Worm (Caenorhabditis elegans) whole organism, L3 larva: ENCODE results near the gene F14F8.8.

Source experiments
- ama-1 ChIP-seq: fragments of 150-350 bp; optimal IDR thresholded peaks from 2 replicates; lab custom pipeline; 2018
- elt-2 ChIP-seq: sonication (generic microtip); optimal IDR thresholded peaks from 2 replicates; lab custom pipeline; 2016; ENCODE audit warnings: missing genetic modification reagents, mild to moderate bottlenecking, missing genetic modification characterization, missing compliant biosample characterization
- elt-3 ChIP-seq, 3 experiments: fragments of 150-350 bp in 1 of 3; sonication (generic microtip) in 2 of 3; optimal IDR thresholded peaks; 2 replicates in 2 of 3; 4 replicates in 1 of 3; lab custom pipeline; 2014 to 2017; ENCODE audit warnings: missing biosample characterization in 3 of 3, missing genetic modification characterization in 3 of 3
- fkh-10 ChIP-seq: sonication (generic microtip); optimal IDR thresholded peaks from 2 replicates; lab custom pipeline; 2017; ENCODE audit warnings: missing biosample characterization, missing genetic modification reagents, missing genetic modification characterization
- nhr-12 ChIP-seq: fragments of 150-350 bp; optimal IDR thresholded peaks from 2 replicates; lab custom pipeline; 2014; ENCODE audit warnings: missing biosample characterization, missing genetic modification characterization
- nhr-43 ChIP-seq: sonication (generic microtip); optimal IDR thresholded peaks from 2 replicates; lab custom pipeline; 2016; ENCODE audit warnings: mild to moderate bottlenecking, missing genetic modification characterization, missing compliant biosample characterization; ENCODE audit not compliant: poor library complexity, severe bottlenecking
- pqm-1 ChIP-seq: fragments of 150-350 bp; optimal IDR thresholded peaks from 2 replicates; lab custom pipeline; 2017; ENCODE audit warnings: missing biosample characterization, missing genetic modification characterization, inconsistent platforms
- snpc-4 ChIP-seq: fragments of 150-350 bp; optimal IDR thresholded peaks from 2 replicates; lab custom pipeline; 2014; ENCODE audit warnings: missing biosample characterization, missing genetic modification characterization
- tbx-2 ChIP-seq: sonication (generic microtip); optimal IDR thresholded peaks from 2 replicates; lab custom pipeline; 2016; ENCODE audit warnings: mild to moderate bottlenecking, missing genetic modification characterization, missing compliant biosample characterization
- unc-39 ChIP-seq: sonication (generic microtip); optimal IDR thresholded peaks from 4 replicates; lab custom pipeline; 2017; ENCODE audit warnings: missing biosample characterization, missing genetic modification characterization
- unc-62 ChIP-seq: fragments of 150-350 bp; sonication (generic microtip); optimal IDR thresholded peaks from 4 replicates; lab custom pipeline; 2014; ENCODE audit warnings: missing biosample characterization, missing genetic modification reagents, missing genetic modification characterization

- no peak for TF ChIP-seq nhr-12 (tag; lab: Kevin White, UChicago)
- no peak for TF ChIP-seq nhr-43 (tag; lab: Kevin White, UChicago)
- TF ChIP-seq pqm-1 = no peak
- no peak for TF ChIP-seq elt-2 (tag; lab: Kevin White, UChicago)
- no peak for TF ChIP-seq elt-3 (tag; optimal IDR thresholded peaks at IDR 0.05; lab: Kevin White, UChicago)
- no peak for TF ChIP-seq fkh-10
- no peak for TF ChIP-seq unc-39 (tag; lab: Kevin White, UChicago)
- TF ChIP-seq tbx-2 = no peak
- TF ChIP-seq unc-62 (GFP tag; lab: Kevin White, UChicago) = no peak
- no peak for TF ChIP-seq snpc-4 (tag; lab: Kevin White, UChicago)
- TF ChIP-seq ama-1 = no peak
These were observed 20.9 kb upstream of the F14F8.8 start for ce11 chrV:16692988-16693387.
